Worm (Caenorhabditis elegans) whole organism, L4 larva: ENCODE measurements around the gene C25E10.4.

ENCODE experiments used
- R02D3.7 ChIP-seq: fragments of 150-350 bp; sonication (generic microtip); optimal IDR thresholded peaks from 3 replicates; lab custom pipeline; 2014; ENCODE audit warnings: missing biosample characterization, missing genetic modification characterization
- T20F7.1 ChIP-seq: fragments of 200-800 bp; sonication (Bioruptor generic); optimal IDR thresholded peaks from 2 replicates; lab custom pipeline; 2018; ENCODE audit warnings: mild to moderate bottlenecking, missing genetic modification characterization, missing compliant biosample characterization
- Y5F2A.4 ChIP-seq: fragments of 200-800 bp; sonication (Bioruptor generic); optimal IDR thresholded peaks from 2 replicates; lab custom pipeline; 2018; ENCODE audit warnings: mild to moderate bottlenecking, missing genetic modification characterization, missing compliant biosample characterization
- Y75B8A.6 ChIP-seq: fragments of 200-800 bp; sonication (Bioruptor generic); IDR thresholded peaks from 2 replicates; pipeline ENCODE4 v1.3.6; 2022; ENCODE audit warnings: missing genetic modification reagents, missing genetic modification characterization, missing compliant biosample characterization
- ZK337.2 ChIP-seq: fragments of 200-800 bp; sonication (Bioruptor generic); IDR thresholded peaks from 2 replicates; pipeline ENCODE4 v1.3.6; 2022; ENCODE audit warnings: missing genetic modification reagents, missing genetic modification characterization, missing compliant biosample characterization
- aha-1 ChIP-seq: fragments of 150-350 bp; peaks from one replicate; lab custom pipeline; 2014; ENCODE audit warnings: missing biosample characterization, missing genetic modification characterization
- aly-2 ChIP-seq: sonication (generic microtip); optimal IDR thresholded peaks from 2 replicates; lab custom pipeline; 2018; ENCODE audit warnings: missing biosample characterization, missing genetic modification characterization
- ceh-20 ChIP-seq: fragments of 200-800 bp; sonication (Bioruptor generic); IDR thresholded peaks from 2 replicates; pipeline ENCODE4 v1.3.6; 2022; ENCODE audit warnings: missing genetic modification reagents, missing genetic modification characterization, missing compliant biosample characterization
- ceh-28 ChIP-seq: fragments of 150-350 bp; optimal IDR thresholded peaks from 2 replicates; lab custom pipeline; 2014; ENCODE audit warnings: missing biosample characterization, missing genetic modification reagents, missing genetic modification characterization
- ceh-32 ChIP-seq: sonication (generic microtip); optimal IDR thresholded peaks from 2 replicates; lab custom pipeline; 2016; ENCODE audit warnings: mild to moderate bottlenecking, missing genetic modification characterization, missing compliant biosample characterization; ENCODE audit not compliant: poor library complexity
- ceh-44 ChIP-seq: fragments of 200-800 bp; sonication (Bioruptor generic); IDR thresholded peaks from 2 replicates; pipeline ENCODE4 v1.3.6; 2022; ENCODE audit warnings: missing genetic modification reagents, missing genetic modification characterization, missing compliant biosample characterization
- ces-1 ChIP-seq: fragments of 150-350 bp; sonication (generic microtip); optimal IDR thresholded peaks from 4 replicates; lab custom pipeline; 2014; ENCODE audit warnings: missing biosample characterization, missing genetic modification reagents, missing genetic modification characterization
- cey-2 ChIP-seq: sonication (generic microtip); optimal IDR thresholded peaks from 3 replicates; lab custom pipeline; 2017; ENCODE audit warnings: missing genetic modification characterization, mild to moderate bottlenecking, missing compliant biosample characterization, antibody characterized with exemption, borderline replicate concordance; ENCODE audit not compliant: insufficient read depth
- daf-12 ChIP-seq: fragments of 150-350 bp; optimal IDR thresholded peaks from 2 replicates; lab custom pipeline; 2014; ENCODE audit warnings: missing biosample characterization, missing genetic modification reagents, missing genetic modification characterization
- egl-27 ChIP-seq: sonication (generic microtip); optimal IDR thresholded peaks from 3 replicates; lab custom pipeline; 2017; ENCODE audit warnings: missing biosample characterization, missing genetic modification reagents, missing genetic modification characterization
- fkh-10 ChIP-seq: fragments of 150-350 bp; optimal IDR thresholded peaks from 2 replicates; lab custom pipeline; 2014; ENCODE audit warnings: missing biosample characterization, missing genetic modification reagents, missing genetic modification characterization
- hif-1 ChIP-seq, 2 experiments: sonication (generic microtip); optimal IDR thresholded peaks; 2 replicates each; lab custom pipeline; 2016 to 2017; ENCODE audit warnings: missing compliant biosample characterization in 2 of 2, missing genetic modification characterization in 2 of 2, missing genetic modification reagents in 2 of 2, missing genotype in 2 of 2, mild to moderate bottlenecking in 1 of 2
- hlh-11 ChIP-seq: fragments of 200-800 bp; sonication (Bioruptor generic); optimal IDR thresholded peaks from 2 replicates; lab custom pipeline; 2018; ENCODE audit warnings: mild to moderate bottlenecking, missing genetic modification characterization, missing compliant biosample characterization
- hlh-30 ChIP-seq: sonication (generic microtip); optimal IDR thresholded peaks from 2 replicates; lab custom pipeline; 2017; ENCODE audit warnings: antibody characterized with exemption, mild to moderate bottlenecking, missing genetic modification characterization, missing compliant biosample characterization; ENCODE audit not compliant: insufficient read depth
- jun-1 ChIP-seq: fragments of 150-350 bp; optimal IDR thresholded peaks from 2 replicates; lab custom pipeline; 2014; ENCODE audit warnings: missing biosample characterization, missing genetic modification reagents, missing genetic modification characterization
- lim-7 ChIP-seq: fragments of 200-800 bp; sonication (Bioruptor generic); IDR thresholded peaks from 2 replicates; pipeline ENCODE4 v1.3.6; 2022; ENCODE audit warnings: missing genetic modification characterization, missing compliant biosample characterization
- lin-1 ChIP-seq: fragments of 200-800 bp; sonication (Bioruptor generic); IDR thresholded peaks from 2 replicates; pipeline ENCODE4 v1.3.6; 2022; ENCODE audit warnings: missing genetic modification reagents, missing genetic modification characterization, missing compliant biosample characterization
- lin-29 ChIP-seq: fragments of 200-800 bp; sonication (Bioruptor generic); IDR thresholded peaks from 2 replicates; pipeline ENCODE4 v1.3.6; 2022; ENCODE audit warnings: missing genetic modification reagents, missing genetic modification characterization, missing compliant biosample characterization
- lin-38 ChIP-seq: fragments of 200-800 bp; sonication (Bioruptor generic); IDR thresholded peaks from 2 replicates; pipeline ENCODE4 v1.3.6; 2022; ENCODE audit warnings: missing genetic modification reagents, missing genetic modification characterization, missing compliant biosample characterization
- lsy-2 ChIP-seq, 2 experiments: fragments of 150-350 bp in 1 of 2; sonication (generic microtip) in 1 of 2; optimal IDR thresholded peaks; 2 replicates each; lab custom pipeline; 2014 to 2017; ENCODE audit warnings: missing biosample characterization in 2 of 2, missing genetic modification characterization in 2 of 2
- madf-5 ChIP-seq, 2 experiments: fragments of 200-800 bp; sonication (Bioruptor generic); IDR thresholded peaks; 2 replicates each; pipeline ENCODE4 v1.3.6; 2022; ENCODE audit warnings: missing compliant biosample characterization in 2 of 2, missing genetic modification characterization in 2 of 2
- madf-9 ChIP-seq: fragments of 200-800 bp; sonication (Bioruptor generic); conservative IDR thresholded peaks from 2 replicates; pipeline ENCODE4 v1.3.6; 2022; ENCODE audit warnings: missing genetic modification reagents, missing genetic modification characterization, missing compliant biosample characterization
- mdl-1 ChIP-seq, 2 experiments: fragments of 150-350 bp in 1 of 2; sonication (generic microtip) in 1 of 2; optimal IDR thresholded peaks; 2 replicates each; lab custom pipeline; 2014 to 2017; ENCODE audit warnings: missing biosample characterization in 2 of 2, missing genetic modification characterization in 2 of 2
- mxl-3 ChIP-seq: fragments of 200-800 bp; sonication (Bioruptor generic); optimal IDR thresholded peaks from 2 replicates; lab custom pipeline; 2018; ENCODE audit warnings: mild to moderate bottlenecking, missing genetic modification characterization, missing compliant biosample characterization
- nhr-11 ChIP-seq: fragments of 150-350 bp; optimal IDR thresholded peaks from 2 replicates; lab custom pipeline; 2014; ENCODE audit warnings: missing biosample characterization, missing genetic modification characterization
- nhr-111 ChIP-seq: fragments of 200-800 bp; sonication (Bioruptor generic); optimal IDR thresholded peaks from 2 replicates; lab custom pipeline; 2018; ENCODE audit warnings: mild to moderate bottlenecking, missing genetic modification characterization, missing compliant biosample characterization
- nhr-25 ChIP-seq: sonication (generic microtip); optimal IDR thresholded peaks from 2 replicates; lab custom pipeline; 2017; ENCODE audit warnings: missing genetic modification characterization, mild to moderate bottlenecking, missing compliant biosample characterization, antibody characterized with exemption, moderate library complexity, borderline replicate concordance; ENCODE audit not compliant: insufficient read depth
- nhr-28 ChIP-seq: fragments of 150-350 bp; optimal IDR thresholded peaks from 2 replicates; lab custom pipeline; 2014; ENCODE audit warnings: missing biosample characterization, missing genetic modification characterization
- nhr-41 ChIP-seq: fragments of 200-800 bp; sonication (Bioruptor generic); IDR thresholded peaks from 2 replicates; pipeline ENCODE4 v1.3.6; 2022; ENCODE audit warnings: missing genetic modification reagents, missing genetic modification characterization, missing compliant biosample characterization
- nhr-48 ChIP-seq: sonication (generic microtip); optimal IDR thresholded peaks from 2 replicates; lab custom pipeline; 2016; ENCODE audit warnings: mild to moderate bottlenecking, missing genetic modification characterization, missing compliant biosample characterization
- nhr-6 ChIP-seq: fragments of 150-350 bp; optimal IDR thresholded peaks from 2 replicates; lab custom pipeline; 2014; ENCODE audit warnings: missing biosample characterization, missing genetic modification characterization
- pha-4 ChIP-seq, 2 experiments: fragments of 150-350 bp in 1 of 2; fragments of 200-800 bp in 1 of 2; sonication (Bioruptor generic) in 1 of 2; IDR thresholded peaks in 1 of 2; optimal IDR thresholded peaks in 1 of 2; 2 replicates each; pipeline versions ENCODE4 v1.3.6 to Lab custom; 2014 to 2022; ENCODE audit warnings: missing genetic modification characterization in 2 of 2, missing genetic modification reagents in 2 of 2, missing biosample characterization in 1 of 2, missing compliant biosample characterization in 1 of 2
- pqm-1 ChIP-seq: sonication (generic microtip); optimal IDR thresholded peaks from 2 replicates; lab custom pipeline; 2017; ENCODE audit warnings: missing biosample characterization, missing genetic modification characterization
- sdz-12 ChIP-seq: fragments of 200-800 bp; sonication (Bioruptor generic); optimal IDR thresholded peaks from 2 replicates; lab custom pipeline; 2018; ENCODE audit warnings: mild to moderate bottlenecking, missing genetic modification characterization, missing compliant biosample characterization
- set-16 ChIP-seq: fragments of 200-800 bp; sonication (Bioruptor generic); IDR thresholded peaks from 2 replicates; pipeline ENCODE4 v1.3.6; 2022; ENCODE audit warnings: missing genetic modification reagents, missing genetic modification characterization, missing compliant biosample characterization
- skn-1 ChIP-seq: fragments of 150-350 bp; optimal IDR thresholded peaks from 2 replicates; lab custom pipeline; 2014; ENCODE audit warnings: missing biosample characterization, missing genetic modification characterization
- spr-3 ChIP-seq: fragments of 200-800 bp; sonication (Bioruptor generic); optimal IDR thresholded peaks from 2 replicates; lab custom pipeline; 2018; ENCODE audit warnings: mild to moderate bottlenecking, missing genetic modification characterization, missing compliant biosample characterization
- tag-97 ChIP-seq: fragments of 200-800 bp; sonication (Bioruptor generic); IDR thresholded peaks from 2 replicates; pipeline ENCODE4 v1.3.6; 2022; ENCODE audit warnings: missing genetic modification characterization, missing compliant biosample characterization
- unc-39 ChIP-seq: sonication (generic microtip); optimal IDR thresholded peaks from 2 replicates; lab custom pipeline; 2017; ENCODE audit warnings: missing biosample characterization, missing genetic modification characterization
- unc-62 ChIP-seq, 3 experiments: fragments of 150-350 bp in 1 of 3; sonication (generic microtip); optimal IDR thresholded peaks in 2 of 3; peaks in 1 of 3; 1 replicate in 1 of 3; 2 replicates in 2 of 3; lab custom pipeline; 2014 to 2017; ENCODE audit warnings: missing biosample characterization in 3 of 3, missing genetic modification characterization in 3 of 3, missing genetic modification reagents in 3 of 3, missing genotype in 1 of 3
- vab-7 ChIP-seq: fragments of 200-800 bp; sonication (Bioruptor generic); IDR thresholded peaks from 2 replicates; pipeline ENCODE4 v1.3.6; 2022; ENCODE audit warnings: missing genetic modification reagents, missing genetic modification characterization, missing compliant biosample characterization
- zag-1 ChIP-seq: fragments of 150-350 bp; optimal IDR thresholded peaks from 2 replicates; lab custom pipeline; 2014; ENCODE audit warnings: missing biosample characterization, missing genetic modification characterization
- zip-2 ChIP-seq: fragments of 150-350 bp; optimal IDR thresholded peaks from 2 replicates; lab custom pipeline; 2014; ENCODE audit warnings: missing biosample characterization, missing genetic modification characterization
- ztf-11 ChIP-seq: fragments of 150-350 bp; optimal IDR thresholded peaks from 2 replicates; lab custom pipeline; 2014; ENCODE audit warnings: missing biosample characterization, missing genetic modification characterization

The C25E10.4 gene

DNA sequence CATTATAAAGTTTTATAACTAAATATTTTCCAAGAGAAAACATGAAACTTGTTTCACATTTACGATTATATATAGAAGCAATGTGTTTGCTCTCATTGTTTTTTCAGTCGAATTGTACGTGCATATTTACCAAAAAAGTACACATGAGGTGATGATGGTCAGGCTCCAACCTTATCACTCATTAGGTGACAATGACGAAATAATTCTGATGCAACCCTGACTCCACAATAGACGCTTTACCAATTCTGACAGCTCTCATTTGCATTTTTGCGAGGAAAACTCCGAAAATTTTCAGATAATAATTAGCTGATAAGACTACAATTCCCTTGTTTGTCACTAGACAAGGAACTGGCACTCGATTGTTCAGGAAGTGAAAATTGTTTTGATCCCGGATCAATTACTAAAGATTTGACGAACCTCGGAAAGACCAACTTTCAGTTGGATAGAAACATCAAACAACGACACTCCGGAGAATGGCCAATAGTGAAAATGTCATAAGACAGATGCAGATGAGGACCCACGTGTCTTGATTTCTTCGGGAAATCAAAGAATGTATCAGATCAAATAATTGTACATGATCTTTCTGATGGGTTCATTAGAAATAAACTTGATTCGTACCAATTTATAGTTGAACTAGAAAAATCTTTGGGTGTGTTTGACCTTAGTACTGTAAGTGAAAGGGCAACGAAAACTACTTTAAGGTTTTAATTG is 45.6 kb downstream of the C25E10.4 start (continued):
- TF ChIP-seq hlh-30 (tag; lab: Kevin White, UChicago) (peak; percentile 52), nhr-25 (tag; lab: Kevin White, UChicago) (no peak), daf-12 (no peak), nhr-28 (tag; lab: Kevin White, UChicago) (peak; percentile 54), nhr-48 (tag; lab: Kevin White, UChicago) (peak; percentile 85), fkh-10 (no peak), cey-2 (no peak), egl-27 (tag; lab: Kevin White, UChicago) (no peak), ceh-32 (tag; lab: Kevin White, UChicago) (no peak), hlh-11 (tag; lab: Kevin White, UChicago) (peak; percentile 89), pha-4 (GFP tag; IDR thresholded peaks at IDR 0.05; lab: Robert Waterston, UW) (no peak), pha-4 (tag; optimal IDR thresholded peaks at IDR 0.05; lab: Kevin White, UChicago) (no peak), hif-1 (tag; optimal IDR thresholded peaks at IDR 0.05; lab: Kevin White, UChicago) (peak; percentile 2 to 94), spr-3 (GFP tag; lab: Kevin White, UChicago) (no peak), nhr-41 (GFP tag; lab: Robert Waterston, UW) (no peak), unc-39 (no peak), R02D3.7 (tag; lab: Kevin White, UChicago) (no peak), nhr-6 (tag; lab: Kevin White, UChicago) (no peak), aha-1 (tag; lab: Kevin White, UChicago) (peak; percentile 89), set-16 (GFP tag; lab: Robert Waterston, UW) (no peak), ceh-44 (GFP tag; lab: Robert Waterston, UW) (no peak), tag-97 (GFP tag; lab: Robert Waterston, UW) (no peak), sdz-12 (GFP tag; lab: Kevin White, UChicago) (no peak), jun-1 (tag; lab: Kevin White, UChicago) (no peak), lim-7 (GFP tag; lab: Robert Waterston, UW) (no peak), ceh-20 (GFP tag; lab: Robert Waterston, UW) (no peak), Y5F2A.4 (GFP tag; lab: Kevin White, UChicago) (no peak), lin-1 (GFP tag; lab: Robert Waterston, UW) (no peak), Y75B8A.6 (GFP tag; lab: Robert Waterston, UW) (no peak), ces-1 (GFP tag; lab: Kevin White, UChicago) (no peak), madf-5 (GFP tag; IDR thresholded peaks at IDR 0.05; lab: Robert Waterston, UW) (no peak), mdl-1 (tag; optimal IDR thresholded peaks at IDR 0.05; lab: Kevin White, UChicago) (peak in 1 of 2 experiments; percentile 55), T20F7.1 (GFP tag; lab: Kevin White, UChicago) (no peak), vab-7 (GFP tag; lab: Robert Waterston, UW) (no peak), aly-2 (no peak), nhr-111 (no peak), ceh-28 (tag; lab: Kevin White, UChicago) (no peak), lsy-2 (tag; optimal IDR thresholded peaks at IDR 0.05; lab: Kevin White, UChicago) (no peak), nhr-11 (tag; lab: Kevin White, UChicago) (no peak), unc-62 (GFP tag; optimal IDR thresholded peaks at IDR 0.05 in 1 of 2; lab: Kevin White, UChicago) (peak in 1 of 2 experiments; percentile 93), unc-62 (tag; optimal IDR thresholded peaks at IDR 0.05; lab: Kevin White, UChicago) (no peak), ztf-11 (tag; lab: Kevin White, UChicago) (no peak), pqm-1 (peak; percentile 42), skn-1 (tag; lab: Kevin White, UChicago) (no peak), zag-1 (no peak), zip-2 (no peak), madf-9 (no peak), lin-38 (GFP tag; lab: Robert Waterston, UW) (no peak), ZK337.2 (GFP tag; lab: Robert Waterston, UW) (no peak), lin-29 (no peak), mxl-3 (GFP tag; lab: Kevin White, UChicago) (no peak)
